Fruit fly (Drosophila melanogaster) whole organism, embryonic: Measurements from ENCODE around the gene CG17187.
A peak's percentile ranks its signal among the peaks of the same experiment; 100 is the strongest.

Experiments
- ATbp ChIP-seq: fragments of 200-800 bp; sonication (Bioruptor generic); optimal IDR thresholded peaks from 2 replicates; lab custom pipeline; 2017; ENCODE audit warnings: missing biosample characterization, mild to moderate bottlenecking, missing genetic modification characterization, missing genetic modification reagents
- BEAF-32 ChIP-seq: fragments of 200-800 bp; sonication (Bioruptor generic); optimal IDR thresholded peaks from 3 replicates; lab custom pipeline; 2017; ENCODE audit warnings: missing biosample characterization, missing genetic modification characterization, mild to moderate bottlenecking, moderate library complexity, missing genetic modification reagents
- Blimp-1 ChIP-seq: fragments of 200-800 bp; sonication (Bioruptor generic); optimal IDR thresholded peaks from 3 replicates; lab custom pipeline; 2018; ENCODE audit warnings: missing biosample characterization, missing genetic modification characterization, mild to moderate bottlenecking, moderate library complexity, missing genetic modification reagents
- CG10209 ChIP-seq: fragments of 200-800 bp; sonication (Bioruptor generic); optimal IDR thresholded peaks from 3 replicates; lab custom pipeline; 2017; ENCODE audit warnings: missing biosample characterization, mild to moderate bottlenecking, missing genetic modification characterization, missing genetic modification reagents
- CG10543 ChIP-seq: fragments of 200-800 bp; sonication (Bioruptor generic); optimal IDR thresholded peaks from 3 replicates; lab custom pipeline; 2017; ENCODE audit warnings: missing biosample characterization, mild to moderate bottlenecking, missing genetic modification characterization, moderate library complexity
- CG12104 ChIP-seq: fragments of 200-800 bp; sonication (Bioruptor generic); optimal IDR thresholded peaks from 3 replicates; lab custom pipeline; 2016; ENCODE audit warnings: missing biosample characterization, missing genetic modification characterization
- CG13296 ChIP-seq: fragments of 200-800 bp; sonication (Bioruptor generic); optimal IDR thresholded peaks from 3 replicates; lab custom pipeline; 2018; ENCODE audit warnings: missing biosample characterization, mild to moderate bottlenecking, missing genetic modification characterization
- CG15011 ChIP-seq: fragments of 200-800 bp; sonication (Bioruptor generic); optimal IDR thresholded peaks from 3 replicates; lab custom pipeline; 2018; ENCODE audit warnings: missing biosample characterization, mild to moderate bottlenecking, missing genetic modification characterization
- CG18262 ChIP-seq: fragments of 200-800 bp; optimal IDR thresholded peaks from 3 replicates; lab custom pipeline; 2019; ENCODE audit warnings: missing biosample characterization, mild to moderate bottlenecking, missing genetic modification characterization, moderate library complexity
- CG2199 ChIP-seq: fragments of 200-800 bp; sonication (Bioruptor generic); IDR thresholded peaks from 3 replicates; pipeline ENCODE4 v1.3.6; 2022; ENCODE audit warnings: missing biosample characterization, missing genetic modification characterization
- CG2678 ChIP-seq: fragments of 200-800 bp; sonication (Bioruptor generic); optimal IDR thresholded peaks from 3 replicates; lab custom pipeline; 2019; ENCODE audit warnings: missing biosample characterization, mild to moderate bottlenecking, missing genetic modification characterization, moderate library complexity
- CG2889 ChIP-seq: fragments of 200-800 bp; sonication (Bioruptor generic); IDR thresholded peaks from 3 replicates; pipeline ENCODE4 v1.3.6; 2022; ENCODE audit warnings: missing biosample characterization, missing genetic modification characterization
- CG30020 ChIP-seq: fragments of 200-800 bp; optimal IDR thresholded peaks from 2 replicates; lab custom pipeline; 2019; ENCODE audit warnings: missing biosample characterization, mild to moderate bottlenecking, missing genetic modification characterization, moderate library complexity
- CG31441 ChIP-seq: fragments of 200-800 bp; sonication (Bioruptor generic); IDR thresholded peaks from 2 replicates; pipeline ENCODE4 v1.3.6; 2022; ENCODE audit warnings: missing biosample characterization, missing genetic modification characterization
- CG4328 ChIP-seq: fragments of 200-800 bp; sonication (Bioruptor generic); optimal IDR thresholded peaks from 3 replicates; lab custom pipeline; 2017; ENCODE audit warnings: missing biosample characterization, missing genetic modification reagents, missing genetic modification characterization
- CG7839 ChIP-seq: fragments of 200-800 bp; sonication (Bioruptor generic); optimal IDR thresholded peaks from 3 replicates; lab custom pipeline; 2018; ENCODE audit warnings: missing biosample characterization, mild to moderate bottlenecking, missing genetic modification characterization, moderate library complexity
- CG8281 ChIP-seq: fragments of 200-800 bp; sonication (Bioruptor generic); optimal IDR thresholded peaks from 2 replicates; lab custom pipeline; 2018; ENCODE audit warnings: missing biosample characterization, mild to moderate bottlenecking, missing genetic modification characterization, moderate library complexity
- D19B ChIP-seq: fragments of 200-800 bp; sonication (Bioruptor generic); optimal IDR thresholded peaks from 2 replicates; lab custom pipeline; 2017; ENCODE audit warnings: missing biosample characterization, mild to moderate bottlenecking, missing genetic modification characterization
- Dfd ChIP-seq, 2 experiments: fragments of >200 bp; optimal IDR thresholded peaks; 2 replicates each; lab custom pipeline; 2017; ENCODE audit warnings: missing biosample characterization in 2 of 2, missing genetic modification characterization in 2 of 2
- Dip2 ChIP-seq: fragments of 200-800 bp; sonication (Bioruptor generic); IDR thresholded peaks from 2 replicates; pipeline ENCODE4 v1.3.6; 2022; ENCODE audit warnings: missing biosample characterization, missing genetic modification characterization
- Doc2 ChIP-seq: fragments of 200-800 bp; sonication (Bioruptor generic); IDR thresholded peaks from 2 replicates; pipeline ENCODE4 v1.3.6; 2022; ENCODE audit warnings: missing biosample characterization, missing genetic modification characterization
- Gug ChIP-seq: fragments of 200-800 bp; sonication (Bioruptor generic); IDR thresholded peaks from 4 replicates; pipeline ENCODE4 v1.3.6; 2022; ENCODE audit warnings: missing biosample characterization, missing genetic modification characterization
- HLH3B ChIP-seq: fragments of 200-800 bp; sonication (Bioruptor generic); IDR thresholded peaks from 2 replicates; pipeline ENCODE4 v1.3.6; 2022; ENCODE audit warnings: missing biosample characterization, missing genetic modification characterization
- HLH54F ChIP-seq: fragments of 200-800 bp; sonication (Bioruptor generic); optimal IDR thresholded peaks from 3 replicates; lab custom pipeline; 2016; ENCODE audit warnings: missing biosample characterization, missing genetic modification characterization
- Sry-β ChIP-seq: fragments of 200-800 bp; sonication (Bioruptor generic); optimal IDR thresholded peaks from 2 replicates; lab custom pipeline; 2018; ENCODE audit warnings: missing biosample characterization, mild to moderate bottlenecking, missing genetic modification characterization, moderate library complexity
- Ssrp ChIP-seq: fragments of 200-800 bp; sonication (Bioruptor generic); optimal IDR thresholded peaks from 2 replicates; lab custom pipeline; 2018; ENCODE audit warnings: missing biosample characterization, mild to moderate bottlenecking, missing genetic modification characterization, moderate library complexity
- abd-A ChIP-seq: fragments of 200-800 bp; sonication (Bioruptor generic); optimal IDR thresholded peaks from 3 replicates; lab custom pipeline; 2019; ENCODE audit warnings: missing biosample characterization, mild to moderate bottlenecking, missing genetic modification characterization, moderate library complexity
- az2 ChIP-seq: fragments of 200-800 bp; sonication (Bioruptor generic); optimal IDR thresholded peaks from 3 replicates; lab custom pipeline; 2016; ENCODE audit warnings: missing biosample characterization, missing genetic modification characterization
- cato ChIP-seq: fragments of 200-800 bp; sonication (Bioruptor generic); optimal IDR thresholded peaks from 2 replicates; lab custom pipeline; 2016; ENCODE audit warnings: missing biosample characterization, missing genetic modification characterization, borderline replicate concordance
- caup ChIP-seq: fragments of 200-800 bp; sonication (Bioruptor generic); optimal IDR thresholded peaks from 3 replicates; lab custom pipeline; 2017; ENCODE audit warnings: missing biosample characterization, mild to moderate bottlenecking, missing genetic modification characterization, moderate library complexity; ENCODE audit not compliant: severe bottlenecking
- chinmo ChIP-seq: fragments of 200-800 bp; sonication (Bioruptor generic); IDR thresholded peaks from 4 replicates; pipeline ENCODE4 v1.3.6; 2022; ENCODE audit warnings: missing biosample characterization, missing genetic modification characterization; ENCODE audit not compliant: partially characterized antibody
- en ChIP-seq: fragments of 200-800 bp; sonication (Bioruptor generic); optimal IDR thresholded peaks from 2 replicates; lab custom pipeline; 2016; ENCODE audit warnings: missing biosample characterization, missing genetic modification characterization
- esg ChIP-seq: fragments of 200-800 bp; sonication (Bioruptor generic); conservative IDR thresholded peaks from 2 replicates; pipeline ENCODE4 v1.3.6; 2022; ENCODE audit warnings: missing biosample characterization, missing genetic modification characterization
- exex ChIP-seq: fragments of 200-800 bp; sonication (Bioruptor generic); optimal IDR thresholded peaks from 4 replicates; lab custom pipeline; 2018; ENCODE audit warnings: missing biosample characterization, mild to moderate bottlenecking, missing genetic modification characterization, moderate library complexity
- gce ChIP-seq: fragments of 200-800 bp; sonication (Bioruptor generic); IDR thresholded peaks from 3 replicates; pipeline ENCODE4 v1.3.6; 2022; ENCODE audit warnings: missing biosample characterization, missing genetic modification characterization
- lilli ChIP-seq: fragments of 200-800 bp; sonication (Bioruptor generic); optimal IDR thresholded peaks from 3 replicates; lab custom pipeline; 2016; ENCODE audit warnings: missing biosample characterization, missing genetic modification characterization
- mirr ChIP-seq: fragments of 200-800 bp; sonication (Bioruptor generic); optimal IDR thresholded peaks from 3 replicates; lab custom pipeline; 2018; ENCODE audit warnings: missing biosample characterization, mild to moderate bottlenecking, missing genetic modification characterization
- sd ChIP-seq: fragments of 200-800 bp; sonication (Bioruptor generic); optimal IDR thresholded peaks from 3 replicates; lab custom pipeline; 2018; ENCODE audit warnings: missing biosample characterization, mild to moderate bottlenecking, missing genetic modification characterization, moderate library complexity
- slou ChIP-seq: fragments of 200-800 bp; sonication (Bioruptor generic); optimal IDR thresholded peaks from 3 replicates; lab custom pipeline; 2016; ENCODE audit warnings: missing biosample characterization, missing genetic modification characterization
- tll ChIP-seq, 2 experiments: fragments of 200-800 bp in 1 of 2; fragments of >200 bp in 1 of 2; sonication (Bioruptor generic) in 1 of 2; optimal IDR thresholded peaks; 2 replicates each; lab custom pipeline; 2017 to 2019; ENCODE audit warnings: missing biosample characterization in 2 of 2, missing genetic modification characterization in 2 of 2, mild to moderate bottlenecking in 1 of 2, moderate library complexity in 1 of 2
- tup ChIP-seq: fragments of 200-800 bp; sonication (Bioruptor generic); optimal IDR thresholded peaks from 2 replicates; lab custom pipeline; 2016; ENCODE audit warnings: missing biosample characterization, mild to moderate bottlenecking, missing genetic modification characterization, moderate library complexity

CG17187 gene

DNA sequence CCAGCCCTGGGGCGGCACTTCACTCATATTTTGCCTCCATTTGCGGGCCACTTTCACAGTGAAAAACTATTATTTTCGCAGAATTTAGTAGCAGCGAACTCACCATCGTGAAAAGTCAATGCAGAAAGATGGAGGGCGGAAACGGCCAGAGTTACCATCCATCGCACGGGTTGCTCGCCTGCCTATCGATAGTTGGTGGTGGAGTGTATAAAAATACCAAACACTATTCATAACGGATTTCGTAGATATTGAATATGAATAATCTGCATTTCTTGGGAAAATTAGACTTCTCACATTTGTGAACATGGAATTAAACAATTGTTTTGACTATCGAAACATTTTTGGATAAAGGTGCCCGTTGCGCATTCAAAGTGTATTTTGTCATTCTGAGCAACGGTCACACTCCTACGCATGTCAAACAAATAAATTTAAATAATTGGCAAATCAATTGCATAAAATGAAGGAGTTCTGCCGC lies 15.5 kb downstream of the CG17187 start, which contains the start of the genes RpS25 and CG4820 (continued):
- TF ChIP-seq CG30020 (tag; lab: Kevin White, UChicago) (peak; percentile 84), exex (tag; lab: Kevin White, UChicago) (peak; percentile 69), tup (GFP tag; lab: Kevin White, UChicago) (peak; percentile 53), CG7839 (tag; lab: Kevin White, UChicago) (peak; percentile 86), az2 (GFP tag; lab: Kevin White, UChicago) (peak; percentile 70), tll (GFP tag; optimal IDR thresholded peaks at IDR 0.05; lab: Kevin White, UChicago) (peak; percentile 40 to 90), slou (peak; percentile 88), CG2889 (GFP tag; lab: Robert Waterston, UW) (0 out of 3 replicates have a peak, but pooled peaks have one; percentile 21), cato (GFP tag; lab: Kevin White, UChicago) (peak; percentile 82), CG13296 (peak; percentile 95), gce (GFP tag; lab: Robert Waterston, UW) (peak; percentile 86; the same call in 2 of the 3 replicates), chinmo (GFP tag; lab: Robert Waterston, UW) (no peak), lilli (GFP tag; lab: Kevin White, UChicago) (peak; percentile 84), mirr (GFP tag; lab: Kevin White, UChicago) (peak; percentile 98), Doc2 (GFP tag; lab: Robert Waterston, UW) (peak; percentile 50), esg (peak; percentile 29; the same call in 1 of the 2 replicates), Gug (GFP tag; lab: Robert Waterston, UW) (peak; percentile 38; the same call in 2 of the 4 replicates), CG2199 (GFP tag; lab: Robert Waterston, UW) (0 out of 3 replicates have a peak, but pooled peaks have one; percentile 10), abd-A (tag; lab: Kevin White, UChicago) (no peak), sd (tag; lab: Kevin White, UChicago) (peak; percentile 57), HLH3B (GFP tag; lab: Robert Waterston, UW) (peak; percentile 82), CG2678 (tag; lab: Kevin White, UChicago) (peak; percentile 85), Sry-β (GFP tag; lab: Kevin White, UChicago) (peak; percentile 69), Ssrp (tag; lab: Kevin White, UChicago) (peak; percentile 81), Dip2 (GFP tag; lab: Robert Waterston, UW) (no peak), Dfd (GFP tag; optimal IDR thresholded peaks at IDR 0.05; lab: Kevin White, UChicago) (no peak), D19B (GFP tag; lab: Kevin White, UChicago) (peak; percentile 75), CG15011 (GFP tag; lab: Kevin White, UChicago) (peak; percentile 91), BEAF-32 (GFP tag; lab: Kevin White, UChicago) (peak; percentile 96), CG31441 (GFP tag; lab: Robert Waterston, UW) (peak; percentile 89), CG18262 (tag; lab: Kevin White, UChicago) (peak; percentile 81), CG10543 (GFP tag; lab: Kevin White, UChicago) (peak; percentile 97), CG8281 (tag; lab: Kevin White, UChicago) (peak; percentile 72), CG10209 (GFP tag; lab: Kevin White, UChicago) (peak; percentile 93), en (GFP tag; lab: Kevin White, UChicago) (peak; percentile 88), Blimp-1 (peak; percentile 73), CG4328 (peak; percentile 94), ATbp (GFP tag; lab: Kevin White, UChicago) (peak; percentile 87), CG12104 (peak; percentile 93), HLH54F (GFP tag; lab: Kevin White, UChicago) (peak; percentile 84), caup (GFP tag; lab: Kevin White, UChicago) (peak; percentile 97)
